Worm (Caenorhabditis elegans) whole organism, L1 larva: ENCODE data around the gene Y38C1BA.4.

Source experiments
- C34B4.2 ChIP-seq: sonication (generic microtip); optimal IDR thresholded peaks from 2 replicates; lab custom pipeline; 2017; ENCODE audit warnings: mild to moderate bottlenecking, missing genetic modification characterization, missing compliant biosample characterization
- blmp-1 ChIP-seq: fragments of 150-350 bp; optimal IDR thresholded peaks from 2 replicates; lab custom pipeline; 2014; ENCODE audit warnings: missing biosample characterization, missing genetic modification characterization
- efl-3 ChIP-seq: fragments of 200-800 bp; sonication (Bioruptor generic); optimal IDR thresholded peaks from 2 replicates; lab custom pipeline; 2018; ENCODE audit warnings: mild to moderate bottlenecking, missing genetic modification characterization, missing compliant biosample characterization
- egl-13 ChIP-seq: sonication (generic microtip); optimal IDR thresholded peaks from 2 replicates; lab custom pipeline; 2016; ENCODE audit warnings: missing genotype, missing genetic modification reagents, missing genetic modification characterization, missing compliant biosample characterization
- fkh-10 ChIP-seq: sonication (generic microtip); optimal IDR thresholded peaks from 2 replicates; lab custom pipeline; 2017; ENCODE audit warnings: missing biosample characterization, missing genetic modification reagents, missing genetic modification characterization
- lin-13 ChIP-seq: fragments of 150-350 bp; optimal IDR thresholded peaks from 2 replicates; lab custom pipeline; 2014; ENCODE audit warnings: missing biosample characterization, missing genetic modification reagents, missing genetic modification characterization
- lin-15B ChIP-seq: fragments of 150-350 bp; sonication (generic microtip); optimal IDR thresholded peaks from 3 replicates; lab custom pipeline; 2014; ENCODE audit warnings: missing biosample characterization, missing genetic modification characterization
- lin-35 ChIP-seq, 2 experiments: fragments of 150-350 bp; optimal IDR thresholded peaks; 2 replicates each; lab custom pipeline; 2014; ENCODE audit warnings: missing biosample characterization in 2 of 2, missing genetic modification characterization in 2 of 2, missing genetic modification reagents in 2 of 2
- lir-3 ChIP-seq: sonication (generic microtip); optimal IDR thresholded peaks from 2 replicates; lab custom pipeline; 2016; ENCODE audit warnings: mild to moderate bottlenecking, missing genetic modification characterization, moderate library complexity, missing compliant biosample characterization; ENCODE audit not compliant: poor library complexity
- lsy-2 ChIP-seq, 2 experiments: fragments of 150-350 bp; optimal IDR thresholded peaks; 2 replicates each; lab custom pipeline; 2014; ENCODE audit warnings: missing biosample characterization in 2 of 2, missing genetic modification characterization in 2 of 2
- mdl-1 ChIP-seq, 2 experiments: fragments of 150-350 bp; optimal IDR thresholded peaks; 2 replicates each; lab custom pipeline; 2014 to 2017; ENCODE audit warnings: missing biosample characterization in 2 of 2, missing genetic modification characterization in 2 of 2, inconsistent platforms in 1 of 2
- nhr-77 ChIP-seq: fragments of 150-350 bp; optimal IDR thresholded peaks from 2 replicates; lab custom pipeline; 2014; ENCODE audit warnings: missing biosample characterization, missing genetic modification characterization
- unc-62 ChIP-seq: fragments of 150-350 bp; optimal IDR thresholded peaks from 2 replicates; lab custom pipeline; 2014; ENCODE audit warnings: missing biosample characterization, missing genetic modification reagents, missing genetic modification characterization
- ztf-11 ChIP-seq, 2 experiments: sonication (generic microtip); optimal IDR thresholded peaks; 2 replicates each; lab custom pipeline; 2016 to 2017; ENCODE audit warnings: missing genetic modification characterization in 2 of 2, missing biosample characterization in 1 of 2, missing compliant biosample characterization in 1 of 2

DNA sequence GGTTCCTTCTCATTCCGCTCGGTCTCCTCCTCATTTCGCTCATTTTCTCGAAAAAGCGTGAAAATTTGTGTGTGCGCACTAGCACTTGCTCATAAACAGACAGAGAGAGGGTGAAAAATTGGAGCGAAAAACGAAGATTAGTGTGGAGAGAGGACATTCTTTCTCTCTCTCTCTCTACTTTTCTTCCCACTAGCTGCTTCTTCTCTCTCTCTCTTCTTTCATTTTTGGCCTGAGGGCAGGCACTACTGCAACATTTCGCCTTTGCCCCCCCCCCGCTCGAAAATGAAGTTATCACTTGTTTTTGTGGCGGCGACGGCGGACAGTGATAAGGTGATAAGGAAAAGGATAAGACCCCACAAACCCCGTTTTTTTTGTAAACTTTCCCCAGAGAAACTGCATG, 23.4 kb downstream of the Y38C1BA.4 start:
- TF ChIP-seq lir-3 (tag; lab: Kevin White, UChicago) (no peak), lin-35 (GFP tag; optimal IDR thresholded peaks at IDR 0.05; lab: Kevin White, UChicago) (peak in 1 of 2 experiments; percentile 15), lin-15B (no peak), fkh-10 (peak; percentile 21), efl-3 (no peak), ztf-11 (tag; optimal IDR thresholded peaks at IDR 0.05; lab: Kevin White, UChicago) (no peak), C34B4.2 (tag; lab: Kevin White, UChicago) (no peak), blmp-1 (tag; lab: Kevin White, UChicago) (peak; percentile 72), egl-13 (no peak), lsy-2 (tag; optimal IDR thresholded peaks at IDR 0.05; lab: Kevin White, UChicago) (peak in 1 of 2 experiments; percentile 35), lin-13 (no peak), mdl-1 (tag; optimal IDR thresholded peaks at IDR 0.05; lab: Kevin White, UChicago) (peak in 1 of 2 experiments; percentile 0), nhr-77 (tag; lab: Kevin White, UChicago) (no peak), unc-62 (GFP tag; lab: Kevin White, UChicago) (no peak)
